Worm (Caenorhabditis elegans) whole organism, young adult: ENCODE data around the gene M116.5.
A peak's percentile ranks its signal among the peaks of the same experiment; 100 is the strongest.

ENCODE experiments used
- B0019.2 ChIP-seq: fragments of 200-800 bp; sonication (Bioruptor generic); conservative IDR thresholded peaks from 2 replicates; pipeline ENCODE4 v1.3.6; 2022; ENCODE audit warnings: missing genetic modification reagents, missing genetic modification characterization, missing compliant biosample characterization
- B0035.1 ChIP-seq: sonication (generic microtip); optimal IDR thresholded peaks from 2 replicates; lab custom pipeline; 2016; ENCODE audit warnings: missing genetic modification characterization, mild to moderate bottlenecking, missing compliant biosample characterization, missing genotype, missing genetic modification reagents
- C06A6.2 ChIP-seq: fragments of 200-800 bp; sonication (Bioruptor generic); conservative IDR thresholded peaks from 2 replicates; pipeline ENCODE4 v1.3.6; 2022; ENCODE audit warnings: missing genetic modification characterization, missing compliant biosample characterization
- F10E7.11 ChIP-seq: sonication (generic microtip); optimal IDR thresholded peaks from 2 replicates; lab custom pipeline; 2017; ENCODE audit warnings: mild to moderate bottlenecking, missing genetic modification characterization, moderate library complexity, missing compliant biosample characterization
- F23B12.7 ChIP-seq: sonication (generic microtip); optimal IDR thresholded peaks from 2 replicates; lab custom pipeline; 2017; ENCODE audit warnings: missing genetic modification characterization, mild to moderate bottlenecking, missing compliant biosample characterization, antibody characterized with exemption, moderate library complexity; ENCODE audit not compliant: insufficient read depth
- F33H1.4 ChIP-seq: fragments of 200-800 bp; sonication (Bioruptor generic); IDR thresholded peaks from 2 replicates; pipeline ENCODE4 v1.3.6; 2022; ENCODE audit warnings: missing genetic modification reagents, missing genetic modification characterization, missing compliant biosample characterization
- F49E8.2 ChIP-seq: sonication (generic microtip); optimal IDR thresholded peaks from 3 replicates; lab custom pipeline; 2017; ENCODE audit warnings: missing genetic modification characterization, mild to moderate bottlenecking, missing compliant biosample characterization, antibody characterized with exemption, moderate library complexity; ENCODE audit not compliant: insufficient read depth
- F52B5.7 ChIP-seq: sonication (generic microtip); optimal IDR thresholded peaks from 2 replicates; lab custom pipeline; 2016; ENCODE audit warnings: mild to moderate bottlenecking, missing genetic modification characterization, missing compliant biosample characterization
- F55B11.4 ChIP-seq: sonication (generic microtip); optimal IDR thresholded peaks from 2 replicates; lab custom pipeline; 2016; ENCODE audit warnings: missing compliant biosample characterization, missing genetic modification characterization, borderline replicate concordance; ENCODE audit not compliant: insufficient read depth
- F57C9.4 ChIP-seq: sonication (generic microtip); optimal IDR thresholded peaks from 2 replicates; lab custom pipeline; 2017; ENCODE audit warnings: mild to moderate bottlenecking, missing genetic modification characterization, missing compliant biosample characterization
- Y67H2A.10 ChIP-seq: fragments of 200-800 bp; sonication (Bioruptor generic); conservative IDR thresholded peaks from 2 replicates; pipeline ENCODE4 v1.3.6; 2022; ENCODE audit warnings: missing genetic modification reagents, missing genetic modification characterization, missing compliant biosample characterization
- Y79H2A.3 ChIP-seq: fragments of 200-800 bp; sonication (Bioruptor generic); conservative IDR thresholded peaks from 2 replicates; pipeline ENCODE4 v1.3.6; 2022; ENCODE audit warnings: missing genetic modification reagents, missing genetic modification characterization, missing compliant biosample characterization
- Y95B8A.8 ChIP-seq: fragments of 200-800 bp; sonication (Bioruptor generic); IDR thresholded peaks from 2 replicates; pipeline ENCODE4 v1.3.6; 2022; ENCODE audit warnings: missing genetic modification reagents, missing genetic modification characterization, missing compliant biosample characterization
- ZK185.1 ChIP-seq: sonication (generic microtip); optimal IDR thresholded peaks from 2 replicates; lab custom pipeline; 2016; ENCODE audit warnings: mild to moderate bottlenecking, missing genetic modification characterization, missing compliant biosample characterization; ENCODE audit not compliant: poor library complexity, severe bottlenecking
- akir-1 ChIP-seq: fragments of 200-800 bp; sonication (Bioruptor generic); optimal IDR thresholded peaks from 2 replicates; lab custom pipeline; 2018; ENCODE audit warnings: mild to moderate bottlenecking, missing genetic modification characterization, moderate library complexity, missing compliant biosample characterization
- aptf-2 ChIP-seq: fragments of 200-800 bp; sonication (Bioruptor generic); conservative IDR thresholded peaks from 2 replicates; pipeline ENCODE4 v1.3.6; 2022; ENCODE audit warnings: missing genetic modification reagents, missing genetic modification characterization, missing compliant biosample characterization
- attf-6 ChIP-seq: fragments of 200-800 bp; sonication (Bioruptor generic); IDR thresholded peaks from 2 replicates; pipeline ENCODE4 v1.3.6; 2022; ENCODE audit warnings: missing genetic modification reagents, missing genetic modification characterization, missing compliant biosample characterization
- ccch-3 ChIP-seq: fragments of 200-800 bp; sonication (Bioruptor generic); optimal IDR thresholded peaks from 2 replicates; lab custom pipeline; 2018; ENCODE audit warnings: mild to moderate bottlenecking, missing genetic modification characterization, missing compliant biosample characterization
- ceh-40 ChIP-seq: fragments of 200-800 bp; sonication (Bioruptor generic); IDR thresholded peaks from 2 replicates; pipeline ENCODE4 v1.3.6; 2022; ENCODE audit warnings: missing genetic modification characterization, missing compliant biosample characterization
- ceh-79 ChIP-seq: sonication (generic microtip); optimal IDR thresholded peaks from 2 replicates; lab custom pipeline; 2017; ENCODE audit warnings: mild to moderate bottlenecking, missing genetic modification characterization, missing compliant biosample characterization
- efl-1 ChIP-seq: fragments of 150-350 bp; optimal IDR thresholded peaks from 2 replicates; lab custom pipeline; 2014; ENCODE audit warnings: missing biosample characterization, missing genetic modification reagents, missing genetic modification characterization
- egl-18 ChIP-seq: fragments of 200-800 bp; sonication (Bioruptor generic); IDR thresholded peaks from 2 replicates; pipeline ENCODE4 v1.3.6; 2022; ENCODE audit warnings: missing genetic modification reagents, missing genetic modification characterization, missing compliant biosample characterization
- ekl-4 ChIP-seq: fragments of 200-800 bp; sonication (Bioruptor generic); IDR thresholded peaks from 2 replicates; pipeline ENCODE4 v1.3.6; 2022; ENCODE audit warnings: missing genetic modification reagents, missing genetic modification characterization, missing compliant biosample characterization
- ets-4 ChIP-seq: fragments of 200-800 bp; sonication (Bioruptor generic); optimal IDR thresholded peaks from 2 replicates; lab custom pipeline; 2018; ENCODE audit warnings: mild to moderate bottlenecking, missing genetic modification characterization, missing compliant biosample characterization
- hlh-26 ChIP-seq: fragments of 200-800 bp; sonication (Bioruptor generic); conservative IDR thresholded peaks from 2 replicates; pipeline ENCODE4 v1.3.6; 2022; ENCODE audit warnings: missing genetic modification reagents, missing genetic modification characterization, missing compliant biosample characterization
- hmg-1.2 ChIP-seq: fragments of 200-800 bp; sonication (Bioruptor generic); IDR thresholded peaks from 2 replicates; pipeline ENCODE4 v1.3.6; 2022; ENCODE audit warnings: missing genetic modification reagents, missing genetic modification characterization, missing compliant biosample characterization
- hmg-20 ChIP-seq: fragments of 200-800 bp; sonication (Bioruptor generic); IDR thresholded peaks from 2 replicates; pipeline ENCODE4 v1.3.6; 2022; ENCODE audit warnings: missing genetic modification reagents, missing genetic modification characterization, missing compliant biosample characterization
- let-526 ChIP-seq: fragments of 200-800 bp; sonication (Bioruptor generic); IDR thresholded peaks from 2 replicates; pipeline ENCODE4 v1.3.6; 2022; ENCODE audit warnings: missing genetic modification reagents, missing genetic modification characterization, missing compliant biosample characterization
- lir-1 ChIP-seq: fragments of 200-800 bp; sonication (Bioruptor generic); conservative IDR thresholded peaks from 2 replicates; pipeline ENCODE4 v1.3.6; 2022; ENCODE audit warnings: missing genetic modification reagents, missing genetic modification characterization, missing compliant biosample characterization
- lsy-27 ChIP-seq: sonication (generic microtip); optimal IDR thresholded peaks from 2 replicates; lab custom pipeline; 2017; ENCODE audit warnings: missing genetic modification characterization, mild to moderate bottlenecking, missing compliant biosample characterization, antibody characterized with exemption, missing genotype, borderline replicate concordance; ENCODE audit not compliant: insufficient read depth
- madf-6 ChIP-seq: fragments of 200-800 bp; sonication (Bioruptor generic); IDR thresholded peaks from 2 replicates; pipeline ENCODE4 v1.3.6; 2022; ENCODE audit warnings: missing genetic modification reagents, missing genetic modification characterization, missing compliant biosample characterization
- nfya-2 ChIP-seq: fragments of 200-800 bp; sonication (Bioruptor generic); IDR thresholded peaks from 2 replicates; pipeline ENCODE4 v1.3.6; 2022; ENCODE audit warnings: missing genetic modification reagents, missing genetic modification characterization, missing compliant biosample characterization
- nfyb-1 ChIP-seq: fragments of 200-800 bp; sonication (Bioruptor generic); IDR thresholded peaks from 2 replicates; pipeline ENCODE4 v1.3.6; 2022; ENCODE audit warnings: missing genetic modification reagents, missing genetic modification characterization, missing compliant biosample characterization
- nhr-80 ChIP-seq: sonication (generic microtip); optimal IDR thresholded peaks from 2 replicates; lab custom pipeline; 2016; ENCODE audit warnings: missing genetic modification characterization, missing compliant biosample characterization
- nhr-90 ChIP-seq: sonication (generic microtip); optimal IDR thresholded peaks from 2 replicates; lab custom pipeline; 2016; ENCODE audit warnings: missing genotype, mild to moderate bottlenecking, missing genetic modification characterization, missing compliant biosample characterization
- rcor-1 ChIP-seq: fragments of 200-800 bp; sonication (Bioruptor generic); IDR thresholded peaks from 2 replicates; pipeline ENCODE4 v1.3.6; 2022; ENCODE audit warnings: missing genetic modification reagents, missing genetic modification characterization, missing compliant biosample characterization
- rec-8 ChIP-seq, 2 experiments: sonication (generic microtip); optimal IDR thresholded peaks; 2 replicates each; lab custom pipeline; 2016; ENCODE audit warnings: mild to moderate bottlenecking in 2 of 2, missing genetic modification characterization in 2 of 2, missing genetic modification reagents in 2 of 2, missing genotype in 2 of 2, missing biosample characterization in 1 of 2, missing compliant biosample characterization in 1 of 2, moderate library complexity in 1 of 2
- snpc-1.1 ChIP-seq: sonication (generic microtip); optimal IDR thresholded peaks from 2 replicates; lab custom pipeline; 2017; ENCODE audit warnings: missing genetic modification characterization, mild to moderate bottlenecking, missing compliant biosample characterization, antibody characterized with exemption, moderate library complexity, missing genotype, missing genetic modification reagents; ENCODE audit not compliant: insufficient read depth
- snpc-1.3 ChIP-seq: sonication (generic microtip); optimal IDR thresholded peaks from 2 replicates; lab custom pipeline; 2017; ENCODE audit warnings: missing genetic modification characterization, mild to moderate bottlenecking, missing compliant biosample characterization, antibody characterized with exemption, moderate library complexity, missing genotype, missing genetic modification reagents; ENCODE audit not compliant: insufficient read depth
- somi-1 ChIP-seq: fragments of 200-800 bp; sonication (Bioruptor generic); optimal IDR thresholded peaks from 2 replicates; lab custom pipeline; 2018; ENCODE audit warnings: mild to moderate bottlenecking, missing genetic modification characterization, missing compliant biosample characterization
- unc-130 ChIP-seq: sonication (generic microtip); optimal IDR thresholded peaks from 2 replicates; lab custom pipeline; 2016; ENCODE audit warnings: missing genetic modification reagents, missing genetic modification characterization, missing compliant biosample characterization
- zim-3 ChIP-seq: sonication (generic microtip); optimal IDR thresholded peaks from 2 replicates; lab custom pipeline; 2017; ENCODE audit warnings: mild to moderate bottlenecking, missing genetic modification characterization, moderate library complexity, missing compliant biosample characterization
- ztf-18 ChIP-seq: sonication (generic microtip); optimal IDR thresholded peaks from 2 replicates; lab custom pipeline; 2016; ENCODE audit warnings: missing genotype, mild to moderate bottlenecking, missing genetic modification characterization, missing compliant biosample characterization
- ztf-28 ChIP-seq: fragments of 200-800 bp; sonication (Bioruptor generic); IDR thresholded peaks from 2 replicates; pipeline ENCODE4 v1.3.6; 2022; ENCODE audit warnings: missing genetic modification reagents, missing genetic modification characterization, missing compliant biosample characterization
- ztf-3 ChIP-seq: fragments of 200-800 bp; sonication (Bioruptor generic); optimal IDR thresholded peaks from 2 replicates; lab custom pipeline; 2018; ENCODE audit warnings: mild to moderate bottlenecking, missing genetic modification characterization, missing compliant biosample characterization

M116.5 gene

ce11 chrIV:8431567-8432458 is 11.0 kb upstream of the M116.5 start (continued):
- TF ChIP-seq Y95B8A.8 (GFP tag; lab: Robert Waterston, UW) (peak; percentile 58), zim-3 (tag; lab: Kevin White, UChicago) (peak; percentile 40), efl-1 (GFP tag; lab: Kevin White, UChicago) (no peak), nfyb-1 (GFP tag; lab: Robert Waterston, UW) (peak; percentile 95), F57C9.4 (peak; percentile 52), Y79H2A.3 (GFP tag; lab: Robert Waterston, UW) (no peak), ztf-28 (GFP tag; lab: Robert Waterston, UW) (no peak), F33H1.4 (GFP tag; lab: Robert Waterston, UW) (peak; percentile 48; the same call in 1 of the 2 replicates), hmg-1.2 (GFP tag; lab: Robert Waterston, UW) (peak; percentile 62), ekl-4 (GFP tag; lab: Robert Waterston, UW) (peak; percentile 43; the same call in 1 of the 2 replicates), ccch-3 (no peak), ceh-40 (GFP tag; lab: Robert Waterston, UW) (peak; percentile 40; the same call in 1 of the 2 replicates), C06A6.2 (peak; percentile 10; the same call in 1 of the 2 replicates), unc-130 (GFP tag; lab: Kevin White, UChicago) (no peak), F23B12.7 (tag; lab: Kevin White, UChicago) (no peak), ztf-18 (tag; lab: Kevin White, UChicago) (no peak), aptf-2 (GFP tag; lab: Robert Waterston, UW) (no peak), ets-4 (GFP tag; lab: Kevin White, UChicago) (peak; percentile 75), lir-1 (GFP tag; lab: Robert Waterston, UW) (peak; percentile 57), rcor-1 (GFP tag; lab: Robert Waterston, UW) (peak; percentile 64), nhr-90 (tag; lab: Kevin White, UChicago) (peak; percentile 31), hlh-26 (no peak), akir-1 (GFP tag; lab: Kevin White, UChicago) (no peak), snpc-1.1 (tag; lab: Kevin White, UChicago) (peak; percentile 1), snpc-1.3 (peak; percentile 5), hmg-20 (peak; percentile 77), lsy-27 (tag; lab: Kevin White, UChicago) (no peak), B0035.1 (tag; lab: Kevin White, UChicago) (no peak), ztf-3 (no peak), attf-6 (GFP tag; lab: Robert Waterston, UW) (peak; percentile 46), F52B5.7 (tag; lab: Kevin White, UChicago) (no peak), somi-1 (GFP tag; lab: Kevin White, UChicago) (no peak), B0019.2 (GFP tag; lab: Robert Waterston, UW) (no peak), let-526 (GFP tag; lab: Robert Waterston, UW) (peak; percentile 62; the same call in 1 of the 2 replicates), F10E7.11 (tag; lab: Kevin White, UChicago) (no peak), ceh-79 (no peak), nfya-2 (no peak), nhr-80 (tag; lab: Kevin White, UChicago) (peak; percentile 52), ZK185.1 (tag; lab: Kevin White, UChicago) (peak; percentile 63), egl-18 (GFP tag; lab: Robert Waterston, UW) (0 out of 2 replicates have a peak, but pooled peaks have one; percentile 25), F49E8.2 (tag; lab: Kevin White, UChicago) (no peak), F55B11.4 (tag; lab: Kevin White, UChicago) (no peak), rec-8 (tag; optimal IDR thresholded peaks at IDR 0.05; lab: Kevin White, UChicago) (no peak), madf-6 (GFP tag; lab: Robert Waterston, UW) (peak; percentile 56), Y67H2A.10 (GFP tag; lab: Robert Waterston, UW) (peak; percentile 11; the same call in 1 of the 2 replicates)
